Worm (Caenorhabditis elegans) whole organism, L1 larva: Measurements from ENCODE around the gene smut-1.
"Not testable (repeated sequence)": the region's sequence is repeated elsewhere in the genome, so short reads cannot be mapped to it uniquely, and the experiment has no call there.

ENCODE experiments used
- Y116A8C.19 ChIP-seq: sonication (generic microtip); optimal IDR thresholded peaks from 2 replicates; lab custom pipeline; 2016; ENCODE audit warnings: missing compliant biosample characterization, missing genetic modification characterization, borderline replicate concordance
- ama-1 ChIP-seq: fragments of 150-350 bp; optimal IDR thresholded peaks from 2 replicates; lab custom pipeline; 2014
- ceh-63 ChIP-seq: fragments of 200-800 bp; sonication (Bioruptor generic); optimal IDR thresholded peaks from 2 replicates; lab custom pipeline; 2018; ENCODE audit warnings: mild to moderate bottlenecking, missing genetic modification characterization, missing compliant biosample characterization
- ceh-90 ChIP-seq: sonication (generic microtip); optimal IDR thresholded peaks from 2 replicates; lab custom pipeline; 2016; ENCODE audit warnings: missing genetic modification characterization, missing compliant biosample characterization
- dpl-1 ChIP-seq, 3 experiments: fragments of 150-350 bp in 2 of 3; sonication (generic microtip) in 1 of 3; optimal IDR thresholded peaks; 2 replicates each; lab custom pipeline; 2014 to 2017; ENCODE audit warnings: missing biosample characterization in 3 of 3, missing genetic modification characterization in 3 of 3, missing genetic modification reagents in 3 of 3
- efl-1 ChIP-seq, 4 experiments: fragments of 150-350 bp; optimal IDR thresholded peaks in 3 of 4; peaks in 1 of 4; 1 replicate in 1 of 4; 2 replicates in 3 of 4; lab custom pipeline; 2014; ENCODE audit warnings: missing biosample characterization in 2 of 4, missing genetic modification characterization in 2 of 4, missing genetic modification reagents in 2 of 4
- egl-13 ChIP-seq: sonication (generic microtip); optimal IDR thresholded peaks from 2 replicates; lab custom pipeline; 2016; ENCODE audit warnings: missing genotype, missing genetic modification reagents, missing genetic modification characterization, missing compliant biosample characterization
- egl-27 ChIP-seq, 2 experiments: fragments of 150-350 bp in 1 of 2; sonication (generic microtip); optimal IDR thresholded peaks; 3 replicates each; lab custom pipeline; 2017 to 2018; ENCODE audit warnings: missing biosample characterization in 2 of 2, missing genetic modification characterization in 2 of 2, missing genetic modification reagents in 2 of 2
- fkh-4 ChIP-seq: sonication (generic microtip); optimal IDR thresholded peaks from 2 replicates; lab custom pipeline; 2016; ENCODE audit warnings: missing compliant biosample characterization, missing genetic modification characterization, borderline replicate concordance
- fkh-8 ChIP-seq: sonication (generic microtip); optimal IDR thresholded peaks from 2 replicates; lab custom pipeline; 2016; ENCODE audit warnings: mild to moderate bottlenecking, missing genetic modification characterization, missing compliant biosample characterization
- fos-1 ChIP-seq: fragments of 150-350 bp; optimal IDR thresholded peaks from 2 replicates; lab custom pipeline; 2014; ENCODE audit warnings: missing biosample characterization, missing genetic modification characterization
- hlh-17 ChIP-seq: fragments of 200-800 bp; sonication (Bioruptor generic); optimal IDR thresholded peaks from 2 replicates; lab custom pipeline; 2018; ENCODE audit warnings: missing genetic modification characterization, mild to moderate bottlenecking, missing compliant biosample characterization, moderate library complexity, borderline replicate concordance
- hlh-4 ChIP-seq: sonication (generic microtip); optimal IDR thresholded peaks from 2 replicates; lab custom pipeline; 2016; ENCODE audit warnings: mild to moderate bottlenecking, missing genetic modification characterization, missing compliant biosample characterization
- lin-13 ChIP-seq: fragments of 150-350 bp; optimal IDR thresholded peaks from 2 replicates; lab custom pipeline; 2014; ENCODE audit warnings: missing biosample characterization, missing genetic modification reagents, missing genetic modification characterization
- lin-15B ChIP-seq: fragments of 150-350 bp; sonication (generic microtip); optimal IDR thresholded peaks from 3 replicates; lab custom pipeline; 2014; ENCODE audit warnings: missing biosample characterization, missing genetic modification characterization
- lin-39 ChIP-seq: fragments of 150-350 bp; optimal IDR thresholded peaks from 2 replicates; lab custom pipeline; 2014; ENCODE audit warnings: missing biosample characterization, missing genetic modification reagents, missing genetic modification characterization
- mab-9 ChIP-seq: fragments of 200-800 bp; sonication (Bioruptor generic); IDR thresholded peaks from 2 replicates; pipeline ENCODE4 v1.3.6; 2022; ENCODE audit warnings: missing genetic modification reagents, missing genetic modification characterization, missing compliant biosample characterization
- nhr-11 ChIP-seq: fragments of 150-350 bp; optimal IDR thresholded peaks from 2 replicates; lab custom pipeline; 2014; ENCODE audit warnings: missing biosample characterization, missing genetic modification characterization
- nhr-19 ChIP-seq: fragments of 200-800 bp; sonication (Bioruptor generic); conservative IDR thresholded peaks from 2 replicates; pipeline ENCODE4 v1.3.6; 2022; ENCODE audit warnings: missing genetic modification characterization, missing compliant biosample characterization
- nhr-20 ChIP-seq: sonication (generic microtip); optimal IDR thresholded peaks from 2 replicates; lab custom pipeline; 2016; ENCODE audit warnings: mild to moderate bottlenecking, missing genetic modification characterization, missing compliant biosample characterization
- nhr-28 ChIP-seq: fragments of 150-350 bp; optimal IDR thresholded peaks from 2 replicates; lab custom pipeline; 2014; ENCODE audit warnings: missing biosample characterization, missing genetic modification characterization
- nhr-71 ChIP-seq: sonication (generic microtip); optimal IDR thresholded peaks from 2 replicates; lab custom pipeline; 2016; ENCODE audit warnings: mild to moderate bottlenecking, missing genetic modification characterization, moderate library complexity, missing compliant biosample characterization
- nhr-90 ChIP-seq: sonication (generic microtip); optimal IDR thresholded peaks from 2 replicates; lab custom pipeline; 2016; ENCODE audit warnings: mild to moderate bottlenecking, missing genetic modification characterization, missing compliant biosample characterization; ENCODE audit not compliant: poor library complexity
- pag-3 ChIP-seq: sonication (generic microtip); optimal IDR thresholded peaks from 2 replicates; lab custom pipeline; 2017; ENCODE audit warnings: missing genetic modification characterization, mild to moderate bottlenecking, missing compliant biosample characterization, antibody characterized with exemption, borderline replicate concordance; ENCODE audit not compliant: insufficient read depth
- sox-4 ChIP-seq: sonication (generic microtip); optimal IDR thresholded peaks from 2 replicates; lab custom pipeline; 2016; ENCODE audit warnings: missing genetic modification characterization, missing compliant biosample characterization
- tbx-2 ChIP-seq: sonication (generic microtip); optimal IDR thresholded peaks from 2 replicates; lab custom pipeline; 2016; ENCODE audit warnings: missing genetic modification characterization, missing compliant biosample characterization
- unc-130 ChIP-seq: fragments of 150-350 bp; optimal IDR thresholded peaks from 2 replicates; lab custom pipeline; 2017; ENCODE audit warnings: missing biosample characterization, missing genetic modification characterization, inconsistent platforms
- unc-98 ChIP-seq: fragments of 200-800 bp; sonication (Bioruptor generic); IDR thresholded peaks from 2 replicates; pipeline ENCODE4 v1.3.6; 2022; ENCODE audit warnings: missing genetic modification characterization, missing compliant biosample characterization
- zip-4 ChIP-seq: fragments of 200-800 bp; sonication (Bioruptor generic); optimal IDR thresholded peaks from 2 replicates; lab custom pipeline; 2018; ENCODE audit warnings: mild to moderate bottlenecking, missing genetic modification characterization, moderate library complexity, missing compliant biosample characterization

smut-1 gene

ce11 chrV:6053188-6053687 lies 43.7 kb upstream of the smut-1 start, which contains the start of gene seip-1 (continued):
- TF ChIP-seq unc-130 (tag; lab: Kevin White, UChicago) (peak; percentile 92), nhr-28 (tag; lab: Kevin White, UChicago) (no peak), hlh-4 (tag; lab: Kevin White, UChicago) (no peak), lin-39 (tag; lab: Kevin White, UChicago) (no peak), fos-1 (tag; lab: Kevin White, UChicago) (peak; percentile 75), zip-4 (GFP tag; lab: Kevin White, UChicago) (no peak), pag-3 (tag; lab: Kevin White, UChicago) (no peak), ama-1 (lab: Kevin White, UChicago) (peak; percentile 43)

- TF ChIP-seq efl-1 (optimal IDR thresholded peaks at IDR 0.05; lab: Kevin White, UChicago) = no peak
- no peak for TF ChIP-seq efl-1 (GFP tag; optimal IDR thresholded peaks at IDR 0.05 in 1 of 2; lab: Kevin White, UChicago)
- no peak for TF ChIP-seq lin-15B (tag; lab: Kevin White, UChicago)
- TF ChIP-seq Y116A8C.19 = no peak
- TF ChIP-seq ama-1 (lab: Kevin White, UChicago) = no peak
- no peak for TF ChIP-seq hlh-17
- no peak for TF ChIP-seq egl-27 (tag; optimal IDR thresholded peaks at IDR 0.05; lab: Kevin White, UChicago)
- TF ChIP-seq unc-98 (GFP tag; lab: Robert Waterston, UW) = no peak
- TF ChIP-seq nhr-11 (tag; lab: Kevin White, UChicago) = no peak
- no peak for TF ChIP-seq mab-9 (GFP tag; lab: Robert Waterston, UW)
- no peak for TF ChIP-seq ceh-90
- no peak for TF ChIP-seq tbx-2 (tag; lab: Kevin White, UChicago)
Measured at ce11 chrV:6055289-6055688, 41.6 kb upstream of the smut-1 start, which contains the start of gene srd-20. srd-20 (plus strand) TSS chrV:6055589.

ce11 chrV:6063330-6063729 lies 33.6 kb upstream of the smut-1 start, which contains the start of gene Y38A10A.2:
Y38A10A.2 (minus strand) TSS chrV:6063430.
- TF ChIP-seq lin-15B (tag; lab: Kevin White, UChicago) (no peak), efl-1 (optimal IDR thresholded peaks at IDR 0.05; lab: Kevin White, UChicago) (no peak), efl-1 (GFP tag; optimal IDR thresholded peaks at IDR 0.05 in 1 of 2; lab: Kevin White, UChicago) (peak in 1 of 2 experiments; percentile 76)

- TF ChIP-seq ceh-63 (GFP tag; lab: Kevin White, UChicago) (no peak), egl-13 (tag; lab: Kevin White, UChicago) (no peak), fkh-4 (tag; lab: Kevin White, UChicago) (no peak), egl-27 (tag; optimal IDR thresholded peaks at IDR 0.05; lab: Kevin White, UChicago) (no peak), nhr-90 (tag; lab: Kevin White, UChicago) (no peak), nhr-19 (GFP tag; lab: Robert Waterston, UW) (no peak), sox-4 (peak; percentile 54), dpl-1 (GFP tag; optimal IDR thresholded peaks at IDR 0.05; lab: Kevin White, UChicago) (no peak), zip-4 (GFP tag; lab: Kevin White, UChicago) (no peak), nhr-20 (tag; lab: Kevin White, UChicago) (no peak), fkh-8 (tag; lab: Kevin White, UChicago) (peak; percentile 80), nhr-71 (no peak), nhr-11 (tag; lab: Kevin White, UChicago) (peak; percentile 21)
Measured at ce11 chrV:6067112-6067511, 29.8 kb upstream of the smut-1 start, which contains the start of gene srh-10. srh-10 (minus strand) TSS chrV:6067140.

ce11 chrV:6069968-6070367 lies 26.9 kb upstream of the smut-1 start, which contains the start of gene fbxa-214:
fbxa-214 (minus strand) TSS chrV:6070068.
- not testable (repeated sequence) for TF ChIP-seq ceh-90; nhr-28 (tag; lab: Kevin White, UChicago); lin-13 (GFP tag; lab: Kevin White, UChicago)
